Worm (Caenorhabditis elegans) whole organism, L4 larva: ENCODE results near the gene Y55D9A.2.
A peak's percentile ranks its signal among the peaks of the same experiment; 100 is the strongest.

Experiments
- Y105C5A.15 ChIP-seq: fragments of 200-800 bp; sonication (Bioruptor generic); IDR thresholded peaks from 2 replicates; pipeline ENCODE4 v1.3.6; 2022; ENCODE audit warnings: missing genetic modification characterization, missing compliant biosample characterization
- daf-12 ChIP-seq: fragments of 150-350 bp; optimal IDR thresholded peaks from 2 replicates; lab custom pipeline; 2014; ENCODE audit warnings: missing biosample characterization, missing genetic modification reagents, missing genetic modification characterization
- egl-27 ChIP-seq: sonication (generic microtip); optimal IDR thresholded peaks from 3 replicates; lab custom pipeline; 2017; ENCODE audit warnings: missing biosample characterization, missing genetic modification reagents, missing genetic modification characterization
- madf-5 ChIP-seq, 2 experiments: fragments of 200-800 bp; sonication (Bioruptor generic); IDR thresholded peaks; 2 replicates each; pipeline ENCODE4 v1.3.6; 2022; ENCODE audit warnings: missing compliant biosample characterization in 2 of 2, missing genetic modification characterization in 2 of 2
- mes-2 ChIP-seq: sonication (generic microtip); optimal IDR thresholded peaks from 2 replicates; lab custom pipeline; 2016; ENCODE audit warnings: missing genotype, mild to moderate bottlenecking, missing genetic modification characterization, missing compliant biosample characterization; ENCODE audit not compliant: poor library complexity, severe bottlenecking
- nhr-102 ChIP-seq: sonication (generic microtip); optimal IDR thresholded peaks from 2 replicates; lab custom pipeline; 2016; ENCODE audit warnings: mild to moderate bottlenecking, missing genetic modification characterization, moderate library complexity, missing compliant biosample characterization
- nhr-11 ChIP-seq: fragments of 150-350 bp; optimal IDR thresholded peaks from 2 replicates; lab custom pipeline; 2014; ENCODE audit warnings: missing biosample characterization, missing genetic modification characterization
- ztf-11 ChIP-seq: fragments of 150-350 bp; optimal IDR thresholded peaks from 2 replicates; lab custom pipeline; 2014; ENCODE audit warnings: missing biosample characterization, missing genetic modification characterization

ce11 chrIV:12605401-12605800 is at the start of gene Y55D9A.2:
- TF ChIP-seq mes-2 (tag; lab: Kevin White, UChicago): peak; percentile 70
- no peak for TF ChIP-seq Y105C5A.15 (GFP tag; lab: Robert Waterston, UW)
- no peak for TF ChIP-seq nhr-11
- no peak for TF ChIP-seq nhr-102 (tag; lab: Kevin White, UChicago)
- TF ChIP-seq daf-12 (tag; lab: Kevin White, UChicago): no peak
- TF ChIP-seq egl-27 (tag; lab: Kevin White, UChicago): no peak
- no peak for TF ChIP-seq madf-5 (GFP tag; IDR thresholded peaks at IDR 0.05; lab: Robert Waterston, UW)
- no peak for TF ChIP-seq ztf-11
